Worm (Caenorhabditis elegans) whole organism, L3 larva: ENCODE results near the gene skr-21.

ENCODE experiments used
- ama-1 ChIP-seq: fragments of 150-350 bp; optimal IDR thresholded peaks from 2 replicates; lab custom pipeline; 2018
- elt-2 ChIP-seq: sonication (generic microtip); optimal IDR thresholded peaks from 2 replicates; lab custom pipeline; 2016; ENCODE audit warnings: missing genetic modification reagents, mild to moderate bottlenecking, missing genetic modification characterization, missing compliant biosample characterization
- jun-1 ChIP-seq: fragments of 150-350 bp; optimal IDR thresholded peaks from 2 replicates; lab custom pipeline; 2014; ENCODE audit warnings: missing biosample characterization, missing genetic modification reagents, missing genetic modification characterization
- lin-39 ChIP-seq: fragments of 150-350 bp; optimal IDR thresholded peaks from 2 replicates; lab custom pipeline; 2018; ENCODE audit warnings: missing biosample characterization, missing genetic modification reagents, missing genetic modification characterization
- nhr-237 ChIP-seq: fragments of 150-350 bp; optimal IDR thresholded peaks from 2 replicates; lab custom pipeline; 2014; ENCODE audit warnings: missing biosample characterization, missing genetic modification characterization
- nhr-76 ChIP-seq: fragments of 150-350 bp; sonication (generic microtip); optimal IDR thresholded peaks from 5 replicates; lab custom pipeline; 2014; ENCODE audit warnings: missing biosample characterization, missing genetic modification characterization
- snpc-4 ChIP-seq: fragments of 150-350 bp; optimal IDR thresholded peaks from 2 replicates; lab custom pipeline; 2014; ENCODE audit warnings: missing biosample characterization, missing genetic modification characterization
- unc-39 ChIP-seq: sonication (generic microtip); optimal IDR thresholded peaks from 4 replicates; lab custom pipeline; 2017; ENCODE audit warnings: missing biosample characterization, missing genetic modification characterization

- TF ChIP-seq lin-39 (tag; lab: Kevin White, UChicago) (no peak), nhr-237 (no peak), nhr-76 (no peak), unc-39 (tag; lab: Kevin White, UChicago) (no peak), ama-1 (no peak), elt-2 (tag; lab: Kevin White, UChicago) (no peak), snpc-4 (no peak), jun-1 (tag; lab: Kevin White, UChicago) (no peak)
Measured at ce11 chrX:13223437-13223836, 3.0 kb downstream of the skr-21 start, which contains the start of gene skr-20.
